Fruit fly (Drosophila melanogaster): ENCODE data around the gene kirre.

DNA sequence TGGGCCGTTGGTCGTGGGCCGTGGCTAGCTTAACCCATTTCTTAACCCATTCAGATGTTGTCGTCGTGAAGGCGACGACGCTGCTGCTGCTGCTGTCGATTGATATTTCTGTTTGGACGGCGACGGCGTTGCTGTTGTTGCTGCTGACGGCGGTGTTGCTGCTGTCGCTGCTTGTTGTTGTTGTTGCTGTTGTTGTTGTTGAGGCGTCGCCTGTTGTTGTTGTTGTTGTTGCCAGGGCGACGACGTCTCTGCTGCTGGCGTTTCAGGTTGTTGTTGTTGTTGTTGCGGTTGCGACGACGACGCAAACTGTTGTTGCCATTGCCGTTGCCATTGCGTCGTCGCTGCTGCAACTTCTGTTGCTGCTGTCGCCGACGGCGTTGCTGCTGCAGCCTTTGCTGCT is 142.3 kb downstream of the kirre start:
- TF ChIP-seq CG8478 (optimal IDR thresholded peaks at IDR 0.05) (no peak), CTCF (optimal IDR thresholded peaks at IDR 0.05) (no peak)
